Worm (Caenorhabditis elegans) whole organism, young adult: ENCODE results near the gene F01G12.18.

Experiments
- C17E4.6 ChIP-seq: fragments of 200-800 bp; sonication (Bioruptor generic); IDR thresholded peaks from 2 replicates; pipeline ENCODE4 v1.3.6; 2022; ENCODE audit warnings: missing genetic modification reagents, missing genetic modification characterization, missing compliant biosample characterization
- D2030.7 ChIP-seq: fragments of 200-800 bp; sonication (Bioruptor generic); IDR thresholded peaks from 2 replicates; pipeline ENCODE4 v1.3.6; 2022; ENCODE audit warnings: missing genetic modification reagents, missing genetic modification characterization, missing compliant biosample characterization
- F10E7.11 ChIP-seq: sonication (generic microtip); optimal IDR thresholded peaks from 2 replicates; lab custom pipeline; 2017; ENCODE audit warnings: mild to moderate bottlenecking, missing genetic modification characterization, moderate library complexity, missing compliant biosample characterization
- F39B2.1 ChIP-seq: fragments of 200-800 bp; sonication (Bioruptor generic); IDR thresholded peaks from 2 replicates; pipeline ENCODE4 v1.3.6; 2022; ENCODE audit warnings: missing genetic modification reagents, missing genetic modification characterization, missing compliant biosample characterization
- F49E8.2 ChIP-seq: sonication (generic microtip); optimal IDR thresholded peaks from 3 replicates; lab custom pipeline; 2017; ENCODE audit warnings: missing genetic modification characterization, mild to moderate bottlenecking, missing compliant biosample characterization, antibody characterized with exemption, moderate library complexity; ENCODE audit not compliant: insufficient read depth
- F55B11.4 ChIP-seq: sonication (generic microtip); optimal IDR thresholded peaks from 2 replicates; lab custom pipeline; 2016; ENCODE audit warnings: missing compliant biosample characterization, missing genetic modification characterization, borderline replicate concordance; ENCODE audit not compliant: insufficient read depth
- T07F8.4 ChIP-seq: sonication (generic microtip); optimal IDR thresholded peaks from 2 replicates; lab custom pipeline; 2016; ENCODE audit warnings: mild to moderate bottlenecking, missing genetic modification characterization, moderate library complexity, missing compliant biosample characterization
- Y56A3A.18 ChIP-seq: fragments of 200-800 bp; sonication (Bioruptor generic); IDR thresholded peaks from 2 replicates; pipeline ENCODE4 v1.3.6; 2022; ENCODE audit warnings: missing genetic modification reagents, missing genetic modification characterization, missing compliant biosample characterization
- Y67H2A.10 ChIP-seq: fragments of 200-800 bp; sonication (Bioruptor generic); conservative IDR thresholded peaks from 2 replicates; pipeline ENCODE4 v1.3.6; 2022; ENCODE audit warnings: missing genetic modification reagents, missing genetic modification characterization, missing compliant biosample characterization
- Y79H2A.3 ChIP-seq: fragments of 200-800 bp; sonication (Bioruptor generic); conservative IDR thresholded peaks from 2 replicates; pipeline ENCODE4 v1.3.6; 2022; ENCODE audit warnings: missing genetic modification reagents, missing genetic modification characterization, missing compliant biosample characterization
- Y95B8A.8 ChIP-seq: fragments of 200-800 bp; sonication (Bioruptor generic); IDR thresholded peaks from 2 replicates; pipeline ENCODE4 v1.3.6; 2022; ENCODE audit warnings: missing genetic modification reagents, missing genetic modification characterization, missing compliant biosample characterization
- ZK185.1 ChIP-seq: sonication (generic microtip); optimal IDR thresholded peaks from 2 replicates; lab custom pipeline; 2016; ENCODE audit warnings: mild to moderate bottlenecking, missing genetic modification characterization, missing compliant biosample characterization; ENCODE audit not compliant: poor library complexity, severe bottlenecking
- atf-7 ChIP-seq: sonication (generic microtip); optimal IDR thresholded peaks from 2 replicates; lab custom pipeline; 2017; ENCODE audit warnings: mild to moderate bottlenecking, missing genetic modification characterization, missing compliant biosample characterization
- attf-3 ChIP-seq: fragments of 200-800 bp; sonication (Bioruptor generic); conservative IDR thresholded peaks from 2 replicates; pipeline ENCODE4 v1.3.6; 2022; ENCODE audit warnings: missing genetic modification reagents, missing genetic modification characterization, missing compliant biosample characterization
- bed-2 ChIP-seq: fragments of 200-800 bp; sonication (Bioruptor generic); IDR thresholded peaks from 2 replicates; pipeline ENCODE4 v1.3.6; 2022; ENCODE audit warnings: missing genetic modification reagents, missing genetic modification characterization, missing compliant biosample characterization
- ccch-3 ChIP-seq: fragments of 200-800 bp; sonication (Bioruptor generic); optimal IDR thresholded peaks from 2 replicates; lab custom pipeline; 2018; ENCODE audit warnings: mild to moderate bottlenecking, missing genetic modification characterization, missing compliant biosample characterization
- cebp-2 ChIP-seq: fragments of 200-800 bp; sonication (Bioruptor generic); IDR thresholded peaks from 2 replicates; pipeline ENCODE4 v1.3.6; 2022; ENCODE audit warnings: missing genetic modification characterization, missing compliant biosample characterization
- dpff-1 ChIP-seq: sonication (generic microtip); optimal IDR thresholded peaks from 2 replicates; lab custom pipeline; 2017; ENCODE audit warnings: mild to moderate bottlenecking, missing genetic modification characterization, missing compliant biosample characterization
- efl-1 ChIP-seq: fragments of 150-350 bp; optimal IDR thresholded peaks from 2 replicates; lab custom pipeline; 2014; ENCODE audit warnings: missing biosample characterization, missing genetic modification reagents, missing genetic modification characterization
- egl-18 ChIP-seq: fragments of 200-800 bp; sonication (Bioruptor generic); IDR thresholded peaks from 2 replicates; pipeline ENCODE4 v1.3.6; 2022; ENCODE audit warnings: missing genetic modification reagents, missing genetic modification characterization, missing compliant biosample characterization
- egrh-3 ChIP-seq: fragments of 200-800 bp; sonication (Bioruptor generic); IDR thresholded peaks from 2 replicates; pipeline ENCODE4 v1.3.6; 2022; ENCODE audit warnings: missing genetic modification reagents, missing genetic modification characterization, missing compliant biosample characterization
- ets-4 ChIP-seq: fragments of 200-800 bp; sonication (Bioruptor generic); optimal IDR thresholded peaks from 2 replicates; lab custom pipeline; 2018; ENCODE audit warnings: mild to moderate bottlenecking, missing genetic modification characterization, missing compliant biosample characterization
- fkh-3 ChIP-seq: sonication (generic microtip); optimal IDR thresholded peaks from 2 replicates; lab custom pipeline; 2016; ENCODE audit warnings: mild to moderate bottlenecking, missing genetic modification characterization, missing compliant biosample characterization
- hmg-20 ChIP-seq: fragments of 200-800 bp; sonication (Bioruptor generic); IDR thresholded peaks from 2 replicates; pipeline ENCODE4 v1.3.6; 2022; ENCODE audit warnings: missing genetic modification reagents, missing genetic modification characterization, missing compliant biosample characterization
- hrde-1 ChIP-seq: sonication (generic microtip); optimal IDR thresholded peaks from 2 replicates; lab custom pipeline; 2016; ENCODE audit warnings: missing genetic modification characterization, mild to moderate bottlenecking, missing compliant biosample characterization, moderate library complexity, missing genotype, missing genetic modification reagents, borderline replicate concordance
- lin-26 ChIP-seq: fragments of 200-800 bp; sonication (Bioruptor generic); IDR thresholded peaks from 2 replicates; pipeline ENCODE4 v1.3.6; 2022; ENCODE audit warnings: missing genetic modification reagents, missing genetic modification characterization, missing compliant biosample characterization
- lin-35 ChIP-seq, 3 experiments: fragments of 150-350 bp in 2 of 3; sonication (generic microtip) in 1 of 3; optimal IDR thresholded peaks; 2 replicates each; lab custom pipeline; 2014 to 2018; ENCODE audit warnings: missing biosample characterization in 3 of 3, missing genetic modification characterization in 3 of 3, missing genetic modification reagents in 3 of 3
- lsl-1 ChIP-seq: fragments of 200-800 bp; sonication (Bioruptor generic); optimal IDR thresholded peaks from 2 replicates; lab custom pipeline; 2018; ENCODE audit warnings: mild to moderate bottlenecking, missing genetic modification characterization, moderate library complexity, missing compliant biosample characterization
- madf-8 ChIP-seq: fragments of 200-800 bp; sonication (Bioruptor generic); conservative IDR thresholded peaks from 2 replicates; pipeline ENCODE4 v1.3.6; 2022; ENCODE audit warnings: missing genetic modification reagents, missing genetic modification characterization, missing compliant biosample characterization
- mcd-1 ChIP-seq: fragments of 200-800 bp; sonication (Bioruptor generic); IDR thresholded peaks from 2 replicates; pipeline ENCODE4 v1.3.6; 2022; ENCODE audit warnings: missing genetic modification reagents, missing genetic modification characterization, missing compliant biosample characterization
- nhr-120 ChIP-seq: fragments of 200-800 bp; sonication (Bioruptor generic); IDR thresholded peaks from 2 replicates; pipeline ENCODE4 v1.3.6; 2022; ENCODE audit warnings: missing genetic modification characterization, missing compliant biosample characterization
- nhr-27 ChIP-seq: fragments of 200-800 bp; sonication (Bioruptor generic); optimal IDR thresholded peaks from 2 replicates; lab custom pipeline; 2018; ENCODE audit warnings: mild to moderate bottlenecking, missing genetic modification characterization, moderate library complexity, missing compliant biosample characterization
- nhr-80 ChIP-seq: sonication (generic microtip); optimal IDR thresholded peaks from 2 replicates; lab custom pipeline; 2016; ENCODE audit warnings: missing genetic modification characterization, missing compliant biosample characterization
- rec-8 ChIP-seq, 2 experiments: sonication (generic microtip); optimal IDR thresholded peaks; 2 replicates each; lab custom pipeline; 2016; ENCODE audit warnings: mild to moderate bottlenecking in 2 of 2, missing genetic modification characterization in 2 of 2, missing genetic modification reagents in 2 of 2, missing genotype in 2 of 2, missing biosample characterization in 1 of 2, missing compliant biosample characterization in 1 of 2, moderate library complexity in 1 of 2
- repo-1 ChIP-seq: sonication (generic microtip); optimal IDR thresholded peaks from 2 replicates; lab custom pipeline; 2017; ENCODE audit warnings: mild to moderate bottlenecking, missing genetic modification characterization, missing compliant biosample characterization
- tlf-1 ChIP-seq: fragments of 200-800 bp; sonication (Bioruptor generic); optimal IDR thresholded peaks from 2 replicates; lab custom pipeline; 2018; ENCODE audit warnings: mild to moderate bottlenecking, missing genetic modification characterization, missing compliant biosample characterization
- xnd-1 ChIP-seq: sonication (generic microtip); optimal IDR thresholded peaks from 2 replicates; lab custom pipeline; 2016; ENCODE audit warnings: missing genotype, missing genetic modification reagents, missing genetic modification characterization, missing compliant biosample characterization
- zfh-2 ChIP-seq: fragments of 200-800 bp; sonication (Bioruptor generic); conservative IDR thresholded peaks from 2 replicates; pipeline ENCODE4 v1.3.6; 2022; ENCODE audit warnings: missing genetic modification reagents, missing genetic modification characterization, missing compliant biosample characterization
- ztf-18 ChIP-seq: sonication (generic microtip); optimal IDR thresholded peaks from 2 replicates; lab custom pipeline; 2016; ENCODE audit warnings: missing genotype, mild to moderate bottlenecking, missing genetic modification characterization, missing compliant biosample characterization
- ztf-22 ChIP-seq: fragments of 200-800 bp; sonication (Bioruptor generic); optimal IDR thresholded peaks from 2 replicates; lab custom pipeline; 2018; ENCODE audit warnings: mild to moderate bottlenecking, missing genetic modification characterization, moderate library complexity, missing compliant biosample characterization
- ztf-28 ChIP-seq: fragments of 200-800 bp; sonication (Bioruptor generic); IDR thresholded peaks from 2 replicates; pipeline ENCODE4 v1.3.6; 2022; ENCODE audit warnings: missing genetic modification reagents, missing genetic modification characterization, missing compliant biosample characterization
- ztf-6 ChIP-seq: fragments of 200-800 bp; sonication (Bioruptor generic); IDR thresholded peaks from 2 replicates; pipeline ENCODE4 v1.3.6; 2022; ENCODE audit warnings: missing genetic modification reagents, missing genetic modification characterization, missing compliant biosample characterization

F01G12.18 gene

ce11 chrX:16383084-16383483 lies 15.2 kb downstream of the F01G12.18 start (continued):
- TF ChIP-seq F55B11.4: no peak

ce11 chrX:16381908-16382307 lies 16.4 kb downstream of the F01G12.18 start:
- TF ChIP-seq zfh-2 (GFP tag; lab: Robert Waterston, UW) (peak; percentile 67), egrh-3 (GFP tag; lab: Robert Waterston, UW) (peak; percentile 70; the same call in 1 of the 2 replicates), nhr-120 (GFP tag; lab: Robert Waterston, UW) (no peak), egl-18 (GFP tag; lab: Robert Waterston, UW) (no peak), mcd-1 (GFP tag; lab: Robert Waterston, UW) (0 out of 2 replicates have a peak, but pooled peaks have one; percentile 19)

ce11 chrX:16381115-16381514 lies 17.2 kb downstream of the F01G12.18 start:
- 0 out of 2 replicates have a peak, but pooled peaks have one; percentile 34 for TF ChIP-seq cebp-2
- no peak for TF ChIP-seq F10E7.11 (tag; lab: Kevin White, UChicago)
- peak; percentile 62; the same call in 1 of the 2 replicates for TF ChIP-seq zfh-2 (GFP tag; lab: Robert Waterston, UW)

- TF ChIP-seq ccch-3 (no peak), F55B11.4 (no peak), mcd-1 (GFP tag; lab: Robert Waterston, UW) (peak; percentile 32; the same call in 1 of the 2 replicates), bed-2 (GFP tag; lab: Robert Waterston, UW) (no peak), repo-1 (tag; lab: Kevin White, UChicago) (peak; percentile 76), T07F8.4 (tag; lab: Kevin White, UChicago) (peak; percentile 74), nhr-27 (tag; lab: Kevin White, UChicago) (no peak), ets-4 (GFP tag; lab: Kevin White, UChicago) (peak; percentile 49), Y95B8A.8 (GFP tag; lab: Robert Waterston, UW) (no peak), nhr-80 (peak; percentile 95), hrde-1 (peak; percentile 42), ZK185.1 (tag; lab: Kevin White, UChicago) (peak; percentile 87), ztf-18 (peak; percentile 48), fkh-3 (tag; lab: Kevin White, UChicago) (no peak), C17E4.6 (no peak), ztf-22 (GFP tag; lab: Kevin White, UChicago) (peak; percentile 36), attf-3 (no peak), F39B2.1 (GFP tag; lab: Robert Waterston, UW) (no peak), lin-35 (GFP tag; optimal IDR thresholded peaks at IDR 0.05; lab: Kevin White, UChicago) (peak in 1 of 3 experiments; percentile 38), tlf-1 (GFP tag; lab: Kevin White, UChicago) (peak; percentile 24), Y79H2A.3 (no peak), madf-8 (GFP tag; lab: Robert Waterston, UW) (no peak), D2030.7 (GFP tag; lab: Robert Waterston, UW) (peak; percentile 58; the same call in 1 of the 2 replicates), ztf-6 (GFP tag; lab: Robert Waterston, UW) (no peak), F49E8.2 (tag; lab: Kevin White, UChicago) (peak; percentile 4), hmg-20 (GFP tag; lab: Robert Waterston, UW) (no peak), lin-26 (GFP tag; lab: Robert Waterston, UW) (peak; percentile 85), ztf-28 (GFP tag; lab: Robert Waterston, UW) (no peak), Y67H2A.10 (GFP tag; lab: Robert Waterston, UW) (no peak), efl-1 (GFP tag; lab: Kevin White, UChicago) (no peak), dpff-1 (tag; lab: Kevin White, UChicago) (no peak), nhr-120 (GFP tag; lab: Robert Waterston, UW) (no peak), rec-8 (tag; optimal IDR thresholded peaks at IDR 0.05; lab: Kevin White, UChicago) (peak; percentile 34 to 62), atf-7 (peak; percentile 83), Y56A3A.18 (0 out of 2 replicates have a peak, but pooled peaks have one; percentile 51), lsl-1 (GFP tag; lab: Kevin White, UChicago) (no peak), xnd-1 (tag; lab: Kevin White, UChicago) (no peak)
Observed at ce11 chrX:16377903-16378302, 20.4 kb downstream of the F01G12.18 start.
